Fruit fly (Drosophila melanogaster) whole organism, embryonic: Measurements from ENCODE around the gene CG42699.

Source experiments
- Aef1 ChIP-seq: fragments of 200-800 bp; sonication (Bioruptor generic); IDR thresholded peaks from 3 replicates; pipeline ENCODE4 v1.3.6; 2022; ENCODE audit warnings: missing biosample characterization, missing genetic modification characterization
- CG1024 ChIP-seq: fragments of 200-800 bp; sonication (Bioruptor generic); IDR thresholded peaks from 2 replicates; pipeline ENCODE4 v1.3.6; 2022; ENCODE audit warnings: missing biosample characterization, missing genetic modification characterization
- CG10366 ChIP-seq: fragments of 200-800 bp; sonication (Bioruptor generic); IDR thresholded peaks from 2 replicates; pipeline ENCODE4 v1.3.6; 2022; ENCODE audit warnings: missing biosample characterization, missing genetic modification characterization
- CG10462 ChIP-seq: fragments of 200-800 bp; sonication (Bioruptor generic); optimal IDR thresholded peaks from 2 replicates; lab custom pipeline; 2016; ENCODE audit warnings: missing biosample characterization, missing genetic modification characterization
- CG10565 ChIP-seq: fragments of 200-800 bp; sonication (Bioruptor generic); optimal IDR thresholded peaks from 3 replicates; lab custom pipeline; 2016; ENCODE audit warnings: missing biosample characterization, mild to moderate bottlenecking, missing genetic modification characterization
- CG10979 ChIP-seq: fragments of 200-800 bp; sonication (Bioruptor generic); optimal IDR thresholded peaks from 2 replicates; lab custom pipeline; 2018; ENCODE audit warnings: missing biosample characterization, mild to moderate bottlenecking, missing genetic modification characterization, moderate library complexity
- CG11723 ChIP-seq: fragments of 200-800 bp; sonication (Bioruptor generic); optimal IDR thresholded peaks from 2 replicates; lab custom pipeline; 2017; ENCODE audit warnings: missing biosample characterization, mild to moderate bottlenecking, missing genetic modification characterization
- CG15514 ChIP-seq: fragments of 200-800 bp; sonication (Bioruptor generic); optimal IDR thresholded peaks from 3 replicates; lab custom pipeline; 2017; ENCODE audit warnings: missing biosample characterization, missing genetic modification characterization, mild to moderate bottlenecking, moderate library complexity, missing genetic modification reagents
- CG18011 ChIP-seq: fragments of 200-800 bp; sonication (Bioruptor generic); optimal IDR thresholded peaks from 2 replicates; lab custom pipeline; 2017; ENCODE audit warnings: missing biosample characterization, missing genetic modification characterization, mild to moderate bottlenecking, moderate library complexity, missing genotype
- CG3407 ChIP-seq: fragments of 200-800 bp; sonication (Bioruptor generic); optimal IDR thresholded peaks from 2 replicates; lab custom pipeline; 2018; ENCODE audit warnings: missing biosample characterization, mild to moderate bottlenecking, missing genetic modification characterization
- CG34422 ChIP-seq: fragments of 200-800 bp; sonication (Bioruptor generic); IDR thresholded peaks from 3 replicates; pipeline ENCODE4 v1.3.6; 2022; ENCODE audit warnings: missing biosample characterization, missing genetic modification characterization
- CG4404 ChIP-seq: fragments of 200-800 bp; sonication (Bioruptor generic); IDR thresholded peaks from 2 replicates; pipeline ENCODE4 v1.3.6; 2022; ENCODE audit warnings: missing biosample characterization, missing genetic modification characterization
- CG7987 ChIP-seq: fragments of 200-800 bp; sonication (Bioruptor generic); optimal IDR thresholded peaks from 2 replicates; lab custom pipeline; 2018; ENCODE audit warnings: missing biosample characterization, mild to moderate bottlenecking, missing genetic modification characterization, moderate library complexity
- Dip2 ChIP-seq: fragments of 200-800 bp; sonication (Bioruptor generic); IDR thresholded peaks from 2 replicates; pipeline ENCODE4 v1.3.6; 2022; ENCODE audit warnings: missing biosample characterization, missing genetic modification characterization
- Dll ChIP-seq: fragments of 200-800 bp; sonication (Bioruptor generic); IDR thresholded peaks from 4 replicates; pipeline ENCODE4 v1.3.6; 2022; ENCODE audit warnings: missing biosample characterization, missing genetic modification characterization; ENCODE audit not compliant: partially characterized antibody
- Drgx ChIP-seq: fragments of 200-800 bp; sonication (Bioruptor generic); IDR thresholded peaks from 2 replicates; pipeline ENCODE4 v1.3.6; 2022; ENCODE audit warnings: missing biosample characterization, missing genetic modification characterization
- E2f1 ChIP-seq: fragments of 200-800 bp; sonication (Bioruptor generic); IDR thresholded peaks from 2 replicates; pipeline ENCODE4 v1.3.6; 2022; ENCODE audit warnings: missing biosample characterization, missing genetic modification characterization
- H15 ChIP-seq: fragments of 200-800 bp; sonication (Bioruptor generic); IDR thresholded peaks from 3 replicates; pipeline ENCODE4 v1.3.6; 2022; ENCODE audit warnings: missing biosample characterization, missing genetic modification characterization
- Hmr ChIP-seq: fragments of 200-800 bp; sonication (Bioruptor generic); optimal IDR thresholded peaks from 3 replicates; lab custom pipeline; 2017; ENCODE audit warnings: mild to moderate bottlenecking, missing biosample characterization, missing genetic modification reagents, missing genetic modification characterization
- Hmx ChIP-seq: fragments of 200-800 bp; sonication (Bioruptor generic); optimal IDR thresholded peaks from 2 replicates; lab custom pipeline; 2016; ENCODE audit warnings: missing biosample characterization, missing genetic modification characterization
- Hsf ChIP-seq: fragments of 200-800 bp; sonication (Bioruptor generic); optimal IDR thresholded peaks from 3 replicates; lab custom pipeline; 2016; ENCODE audit warnings: missing biosample characterization, missing genetic modification characterization
- Jarid2 ChIP-seq: fragments of 200-800 bp; sonication (Bioruptor generic); optimal IDR thresholded peaks from 3 replicates; lab custom pipeline; 2017; ENCODE audit warnings: mild to moderate bottlenecking, missing biosample characterization, missing genetic modification reagents, missing genetic modification characterization
- Mad ChIP-seq: fragments of 200-800 bp; sonication (Bioruptor generic); optimal IDR thresholded peaks from 2 replicates; lab custom pipeline; 2016; ENCODE audit warnings: missing biosample characterization, missing genetic modification characterization
- Max ChIP-seq: fragments of 200-800 bp; sonication (Bioruptor generic); optimal IDR thresholded peaks from 2 replicates; lab custom pipeline; 2016; ENCODE audit warnings: missing biosample characterization, mild to moderate bottlenecking, missing genetic modification characterization
- Opbp ChIP-seq: fragments of 200-800 bp; sonication (Bioruptor generic); IDR thresholded peaks from 3 replicates; pipeline ENCODE4 v1.3.6; 2022; ENCODE audit warnings: missing biosample characterization, missing genetic modification characterization; ENCODE audit not compliant: partially characterized antibody
- Scr ChIP-seq: fragments of 200-800 bp; sonication (Bioruptor generic); IDR thresholded peaks from 2 replicates; pipeline ENCODE4 v1.3.6; 2022; ENCODE audit warnings: missing biosample characterization, missing genetic modification characterization; ENCODE audit not compliant: partially characterized antibody
- Sox102F ChIP-seq: fragments of 200-800 bp; sonication (Bioruptor generic); optimal IDR thresholded peaks from 2 replicates; lab custom pipeline; 2018; ENCODE audit warnings: missing biosample characterization, mild to moderate bottlenecking, missing genetic modification characterization, moderate library complexity
- Stat92E ChIP-seq, 3 experiments: fragments of >200 bp in 2 of 3; fragments of 200-800 bp in 1 of 3; sonication (Bioruptor generic) in 1 of 3; optimal IDR thresholded peaks; 2 replicates each; lab custom pipeline; 2017 to 2019; ENCODE audit warnings: missing biosample characterization in 3 of 3, missing genetic modification characterization in 3 of 3, mild to moderate bottlenecking in 1 of 3, moderate library complexity in 1 of 3
- abd-A ChIP-seq: fragments of 200-800 bp; sonication (Bioruptor generic); optimal IDR thresholded peaks from 3 replicates; lab custom pipeline; 2019; ENCODE audit warnings: missing biosample characterization, mild to moderate bottlenecking, missing genetic modification characterization, moderate library complexity
- ac ChIP-seq: fragments of 200-800 bp; sonication (Bioruptor generic); optimal IDR thresholded peaks from 3 replicates; lab custom pipeline; 2017; ENCODE audit warnings: missing biosample characterization, mild to moderate bottlenecking, missing genetic modification characterization
- bab2 ChIP-seq: fragments of 200-800 bp; sonication (Bioruptor generic); optimal IDR thresholded peaks from 2 replicates; lab custom pipeline; 2016; ENCODE audit warnings: missing biosample characterization, missing genetic modification characterization
- cato ChIP-seq: fragments of 200-800 bp; sonication (Bioruptor generic); optimal IDR thresholded peaks from 2 replicates; lab custom pipeline; 2016; ENCODE audit warnings: missing biosample characterization, missing genetic modification characterization, borderline replicate concordance
- crp ChIP-seq, 2 experiments: fragments of 200-800 bp; sonication (Bioruptor generic); optimal IDR thresholded peaks; 2 replicates in 1 of 2; 3 replicates in 1 of 2; lab custom pipeline; 2017; ENCODE audit warnings: missing biosample characterization in 2 of 2, missing genetic modification characterization in 2 of 2, mild to moderate bottlenecking in 1 of 2, moderate library complexity in 1 of 2
- cwo ChIP-seq: fragments of 200-800 bp; sonication (Bioruptor generic); optimal IDR thresholded peaks from 3 replicates; lab custom pipeline; 2017; ENCODE audit warnings: missing biosample characterization, missing genetic modification characterization, mild to moderate bottlenecking, moderate library complexity, missing genetic modification reagents
- dan ChIP-seq: fragments of 200-800 bp; sonication (Bioruptor generic); IDR thresholded peaks from 2 replicates; pipeline ENCODE4 v1.3.6; 2022; ENCODE audit warnings: missing biosample characterization, missing genetic modification characterization
- dmrt99B ChIP-seq: fragments of 200-800 bp; sonication (Bioruptor generic); optimal IDR thresholded peaks from 2 replicates; lab custom pipeline; 2018; ENCODE audit warnings: missing biosample characterization, mild to moderate bottlenecking, missing genetic modification characterization, moderate library complexity
- fru ChIP-seq: fragments of >200 bp; optimal IDR thresholded peaks from 2 replicates; lab custom pipeline; 2017
- gcm ChIP-seq: fragments of 200-800 bp; sonication (Bioruptor generic); optimal IDR thresholded peaks from 2 replicates; lab custom pipeline; 2019; ENCODE audit warnings: missing biosample characterization, mild to moderate bottlenecking, missing genetic modification characterization, moderate library complexity
- hb ChIP-seq: fragments of 200-800 bp; sonication (Bioruptor generic); IDR thresholded peaks from 3 replicates; pipeline ENCODE4 v1.3.6; 2022; ENCODE audit warnings: missing biosample characterization, missing genetic modification characterization; ENCODE audit not compliant: partially characterized antibody
- ind ChIP-seq: fragments of 200-800 bp; sonication (Bioruptor generic); optimal IDR thresholded peaks from 3 replicates; lab custom pipeline; 2016; ENCODE audit warnings: missing biosample characterization, missing genetic modification characterization
- jigr1 ChIP-seq: fragments of 200-800 bp; sonication (Bioruptor generic); IDR thresholded peaks from 3 replicates; pipeline ENCODE4 v1.3.6; 2022; ENCODE audit warnings: missing biosample characterization, missing genetic modification characterization
- ken ChIP-seq: fragments of 200-800 bp; sonication (Bioruptor generic); IDR thresholded peaks from 3 replicates; pipeline ENCODE4 v1.3.6; 2022; ENCODE audit warnings: missing biosample characterization, missing genetic modification characterization
- maf-S ChIP-seq: fragments of 200-800 bp; sonication (Bioruptor generic); optimal IDR thresholded peaks from 2 replicates; lab custom pipeline; 2016; ENCODE audit warnings: missing biosample characterization, missing genetic modification characterization
- org-1 ChIP-seq: fragments of 200-800 bp; sonication (Bioruptor generic); optimal IDR thresholded peaks from 2 replicates; lab custom pipeline; 2017; ENCODE audit warnings: missing biosample characterization, missing genetic modification characterization
- pita ChIP-seq: fragments of 200-800 bp; sonication (Bioruptor generic); optimal IDR thresholded peaks from 2 replicates; lab custom pipeline; 2017; ENCODE audit warnings: missing biosample characterization, mild to moderate bottlenecking, missing genetic modification characterization
- sens-2 ChIP-seq: fragments of 200-800 bp; sonication (Bioruptor generic); IDR thresholded peaks from 2 replicates; pipeline ENCODE4 v1.3.6; 2022; ENCODE audit warnings: missing biosample characterization, missing genetic modification characterization
- sug ChIP-seq: fragments of 200-800 bp; optimal IDR thresholded peaks from 2 replicates; lab custom pipeline; 2019; ENCODE audit warnings: missing biosample characterization, mild to moderate bottlenecking, missing genetic modification characterization, moderate library complexity
- unpg ChIP-seq: fragments of 200-800 bp; sonication (Bioruptor generic); optimal IDR thresholded peaks from 3 replicates; lab custom pipeline; 2018; ENCODE audit warnings: missing biosample characterization, mild to moderate bottlenecking, missing genetic modification characterization, moderate library complexity
- vvl ChIP-seq: fragments of 200-800 bp; sonication (Bioruptor generic); IDR thresholded peaks from 2 replicates; pipeline ENCODE4 v1.3.6; 2022; ENCODE audit warnings: missing biosample characterization, missing genetic modification characterization

The CG42699 gene

DNA sequence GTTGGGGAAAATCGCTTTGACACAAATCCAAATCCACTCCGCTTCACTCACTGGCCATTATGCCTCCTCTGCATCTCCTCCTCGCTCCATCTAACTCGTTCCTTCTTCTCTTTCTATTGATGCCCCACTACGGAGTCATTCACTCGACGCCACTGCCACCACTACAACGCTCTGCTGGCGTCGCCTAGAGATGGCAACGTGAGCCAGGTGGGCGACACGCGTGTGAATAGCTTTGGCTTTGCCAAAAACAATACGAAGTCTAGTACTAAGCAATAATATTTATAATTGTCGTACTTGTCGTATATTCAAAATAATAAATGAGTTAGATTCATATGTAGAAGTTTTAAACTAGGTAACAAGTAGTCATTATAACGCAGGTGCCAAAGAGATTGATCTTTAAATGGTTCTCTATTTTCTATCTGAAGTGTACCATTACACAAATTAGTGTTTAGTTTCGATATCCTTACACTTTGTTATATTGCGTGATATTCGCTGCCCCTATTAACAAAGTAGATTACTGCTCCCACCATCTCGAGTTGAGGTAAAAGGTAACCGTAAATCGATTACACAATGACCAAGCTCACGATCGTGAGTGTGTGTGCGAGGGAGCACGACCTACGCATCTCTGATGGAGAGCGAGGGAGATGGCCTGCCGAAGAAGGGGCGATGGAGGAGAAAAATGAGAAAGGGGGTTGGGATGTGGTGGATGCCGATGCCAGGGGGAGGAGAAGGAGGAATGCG is 19.2 kb upstream of the CG42699 start (continued):
- TF ChIP-seq vvl, result 0 out of 2 replicates have a peak, but pooled peaks have one; percentile 7
- no peak for TF ChIP-seq CG3407 (GFP tag; lab: Kevin White, UChicago)
- no peak for TF ChIP-seq Dip2
- peak; percentile 81 for TF ChIP-seq Dll (GFP tag; lab: Robert Waterston, UW)
- no peak for TF ChIP-seq cato
- TF ChIP-seq CG15514 (GFP tag; lab: Kevin White, UChicago), result peak; percentile 11
- TF ChIP-seq CG34422 (GFP tag; lab: Robert Waterston, UW), result 0 out of 3 replicates have a peak, but pooled peaks have one; percentile 13
- TF ChIP-seq CG10462 (GFP tag; lab: Kevin White, UChicago), result no peak
- no peak for TF ChIP-seq ac
- no peak for TF ChIP-seq CG11723 (GFP tag; lab: Kevin White, UChicago)
- TF ChIP-seq Opbp, result peak; percentile 37; the same call in 1 of the 3 replicates
- TF ChIP-seq sug (tag; lab: Kevin White, UChicago), result no peak
- no peak for TF ChIP-seq org-1 (GFP tag; lab: Kevin White, UChicago)
- no peak for TF ChIP-seq dan (GFP tag; lab: Robert Waterston, UW)
- TF ChIP-seq CG18011 (GFP tag; lab: Kevin White, UChicago), result no peak
- no peak for TF ChIP-seq E2f1 (GFP tag; lab: Robert Waterston, UW)
- TF ChIP-seq maf-S, result peak; percentile 53
- TF ChIP-seq CG4404 (GFP tag; lab: Robert Waterston, UW), result no peak
- no peak for TF ChIP-seq jigr1 (GFP tag; lab: Robert Waterston, UW)
- TF ChIP-seq Stat92E (GFP tag; optimal IDR thresholded peaks at IDR 0.05; lab: Kevin White, UChicago), result no peak
- TF ChIP-seq abd-A (tag; lab: Kevin White, UChicago), result no peak
- TF ChIP-seq Max (GFP tag; lab: Kevin White, UChicago), result no peak
- TF ChIP-seq Hmx (GFP tag; lab: Kevin White, UChicago), result no peak
- TF ChIP-seq unpg, result no peak
- peak; percentile 9; the same call in 1 of the 2 replicates for TF ChIP-seq Drgx
- TF ChIP-seq Scr (GFP tag; lab: Robert Waterston, UW), result peak; percentile 69
- no peak for TF ChIP-seq CG10979 (tag; lab: Kevin White, UChicago)
- TF ChIP-seq sens-2 (GFP tag; lab: Robert Waterston, UW), result no peak
- TF ChIP-seq crp (GFP tag; optimal IDR thresholded peaks at IDR 0.05; lab: Kevin White, UChicago), result no peak
- no peak for TF ChIP-seq CG1024
- 0 out of 3 replicates have a peak, but pooled peaks have one; percentile 32 for TF ChIP-seq H15
- no peak for TF ChIP-seq ind (GFP tag; lab: Kevin White, UChicago)
- TF ChIP-seq CG10565 (GFP tag; lab: Kevin White, UChicago), result no peak
- TF ChIP-seq bab2 (GFP tag; lab: Kevin White, UChicago), result no peak
- TF ChIP-seq CG10366 (GFP tag; lab: Robert Waterston, UW), result peak; percentile 10; the same call in 1 of the 2 replicates
- TF ChIP-seq Hsf (GFP tag; lab: Kevin White, UChicago), result peak; percentile 3
- peak; percentile 41 for TF ChIP-seq Hmr (GFP tag; lab: Kevin White, UChicago)
- no peak for TF ChIP-seq Mad (GFP tag; lab: Kevin White, UChicago)
- no peak for TF ChIP-seq hb (GFP tag; lab: Robert Waterston, UW)
- TF ChIP-seq dmrt99B, result no peak
- TF ChIP-seq Aef1 (GFP tag; lab: Robert Waterston, UW), result no peak
- 0 out of 3 replicates have a peak, but pooled peaks have one; percentile 37 for TF ChIP-seq ken (GFP tag; lab: Robert Waterston, UW)
- no peak for TF ChIP-seq fru (lab: Kevin White, UChicago)
- TF ChIP-seq pita, result no peak
- TF ChIP-seq Sox102F (GFP tag; lab: Kevin White, UChicago), result no peak
- no peak for TF ChIP-seq CG7987 (GFP tag; lab: Kevin White, UChicago)
- no peak for TF ChIP-seq Jarid2
- no peak for TF ChIP-seq gcm
- no peak for TF ChIP-seq cwo (GFP tag; lab: Kevin White, UChicago)
